Worm (Caenorhabditis elegans) whole organism, L3 larva: ENCODE data around the gene smc-3.

Experiments used
- R02D3.7 ChIP-seq: fragments of 150-350 bp; optimal IDR thresholded peaks from 2 replicates; lab custom pipeline; 2014; ENCODE audit warnings: missing biosample characterization, missing genetic modification characterization
- ZK546.5 ChIP-seq: sonication (generic microtip); optimal IDR thresholded peaks from 2 replicates; lab custom pipeline; 2017; ENCODE audit warnings: missing biosample characterization, missing genetic modification characterization
- aly-2 ChIP-seq: fragments of 150-350 bp; optimal IDR thresholded peaks from 2 replicates; lab custom pipeline; 2014; ENCODE audit warnings: missing biosample characterization, missing genetic modification characterization
- ama-1 ChIP-seq: fragments of 150-350 bp; optimal IDR thresholded peaks from 2 replicates; lab custom pipeline; 2018
- ceh-16 ChIP-seq: sonication (generic microtip); optimal IDR thresholded peaks from 2 replicates; lab custom pipeline; 2017; ENCODE audit warnings: missing biosample characterization, missing genetic modification characterization
- ceh-28 ChIP-seq: fragments of 150-350 bp; optimal IDR thresholded peaks from 2 replicates; lab custom pipeline; 2014; ENCODE audit warnings: missing biosample characterization, missing genetic modification reagents, missing genetic modification characterization
- ceh-82 ChIP-seq: fragments of 150-350 bp; optimal IDR thresholded peaks from 2 replicates; lab custom pipeline; 2014; ENCODE audit warnings: missing biosample characterization, missing genetic modification characterization
- ceh-9 ChIP-seq: sonication (generic microtip); optimal IDR thresholded peaks from 2 replicates; lab custom pipeline; 2018; ENCODE audit warnings: missing biosample characterization, missing genetic modification characterization
- daf-12 ChIP-seq: fragments of 150-350 bp; optimal IDR thresholded peaks from 2 replicates; lab custom pipeline; 2014; ENCODE audit warnings: missing biosample characterization, missing genetic modification reagents, missing genetic modification characterization
- egl-27 ChIP-seq: sonication (generic microtip); optimal IDR thresholded peaks from 4 replicates; lab custom pipeline; 2017; ENCODE audit warnings: missing biosample characterization, missing genetic modification reagents, missing genetic modification characterization
- egl-5 ChIP-seq: fragments of 150-350 bp; optimal IDR thresholded peaks from 2 replicates; lab custom pipeline; 2017; ENCODE audit warnings: missing biosample characterization, missing genetic modification reagents, missing genetic modification characterization, inconsistent platforms
- elt-1 ChIP-seq: fragments of 150-350 bp; optimal IDR thresholded peaks from 2 replicates; lab custom pipeline; 2014; ENCODE audit warnings: missing biosample characterization, missing genetic modification characterization
- elt-2 ChIP-seq: sonication (generic microtip); optimal IDR thresholded peaks from 2 replicates; lab custom pipeline; 2016; ENCODE audit warnings: missing genetic modification reagents, mild to moderate bottlenecking, missing genetic modification characterization, missing compliant biosample characterization
- elt-3 ChIP-seq, 3 experiments: fragments of 150-350 bp in 1 of 3; sonication (generic microtip) in 2 of 3; optimal IDR thresholded peaks; 2 replicates in 2 of 3; 4 replicates in 1 of 3; lab custom pipeline; 2014 to 2017; ENCODE audit warnings: missing biosample characterization in 3 of 3, missing genetic modification characterization in 3 of 3
- eor-1 ChIP-seq, 2 experiments: fragments of 150-350 bp; optimal IDR thresholded peaks; 2 replicates each; lab custom pipeline; 2014 to 2018; ENCODE audit warnings: missing biosample characterization in 2 of 2, missing genetic modification characterization in 2 of 2
- fkh-10 ChIP-seq: sonication (generic microtip); optimal IDR thresholded peaks from 2 replicates; lab custom pipeline; 2017; ENCODE audit warnings: missing biosample characterization, missing genetic modification reagents, missing genetic modification characterization
- fkh-2 ChIP-seq: fragments of 150-350 bp; optimal IDR thresholded peaks from 2 replicates; lab custom pipeline; 2014; ENCODE audit warnings: missing biosample characterization, missing genetic modification reagents, missing genetic modification characterization
- fos-1 ChIP-seq: fragments of 150-350 bp; optimal IDR thresholded peaks from 2 replicates; lab custom pipeline; 2014; ENCODE audit warnings: missing biosample characterization, missing genetic modification characterization
- hmg-11 ChIP-seq: sonication (generic microtip); optimal IDR thresholded peaks from 2 replicates; lab custom pipeline; 2016; ENCODE audit warnings: missing genetic modification characterization, missing compliant biosample characterization
- jun-1 ChIP-seq: fragments of 150-350 bp; optimal IDR thresholded peaks from 2 replicates; lab custom pipeline; 2014; ENCODE audit warnings: missing biosample characterization, missing genetic modification reagents, missing genetic modification characterization
- lin-15B ChIP-seq: fragments of 150-350 bp; optimal IDR thresholded peaks from 2 replicates; lab custom pipeline; 2014; ENCODE audit warnings: missing biosample characterization, missing genetic modification characterization
- lin-39 ChIP-seq: fragments of 150-350 bp; optimal IDR thresholded peaks from 2 replicates; lab custom pipeline; 2018; ENCODE audit warnings: missing biosample characterization, missing genetic modification reagents, missing genetic modification characterization
- lsy-12 ChIP-seq: sonication (generic microtip); optimal IDR thresholded peaks from 2 replicates; lab custom pipeline; 2016; ENCODE audit warnings: mild to moderate bottlenecking, missing genetic modification characterization, missing compliant biosample characterization
- mdl-1 ChIP-seq: fragments of 150-350 bp; optimal IDR thresholded peaks from 2 replicates; lab custom pipeline; 2014; ENCODE audit warnings: missing biosample characterization, missing genetic modification characterization
- mml-1 ChIP-seq: fragments of 150-350 bp; sonication (generic microtip); optimal IDR thresholded peaks from 3 replicates; lab custom pipeline; 2014; ENCODE audit warnings: missing biosample characterization, missing genetic modification characterization
- nfya-1 ChIP-seq: sonication (generic microtip); optimal IDR thresholded peaks from 2 replicates; lab custom pipeline; 2017; ENCODE audit warnings: missing genetic modification characterization, mild to moderate bottlenecking, missing compliant biosample characterization, antibody characterized with exemption, moderate library complexity; ENCODE audit not compliant: insufficient read depth
- nhr-11 ChIP-seq: fragments of 150-350 bp; optimal IDR thresholded peaks from 2 replicates; lab custom pipeline; 2014; ENCODE audit warnings: missing biosample characterization, missing genetic modification characterization
- nhr-12 ChIP-seq: fragments of 150-350 bp; optimal IDR thresholded peaks from 2 replicates; lab custom pipeline; 2014; ENCODE audit warnings: missing biosample characterization, missing genetic modification characterization
- nhr-23 ChIP-seq: fragments of 150-350 bp; optimal IDR thresholded peaks from 2 replicates; lab custom pipeline; 2014; ENCODE audit warnings: missing biosample characterization, missing genetic modification reagents, missing genetic modification characterization
- nhr-237 ChIP-seq: fragments of 150-350 bp; optimal IDR thresholded peaks from 2 replicates; lab custom pipeline; 2014; ENCODE audit warnings: missing biosample characterization, missing genetic modification characterization
- nhr-25 ChIP-seq: sonication (generic microtip); optimal IDR thresholded peaks from 2 replicates; lab custom pipeline; 2017; ENCODE audit warnings: missing biosample characterization, missing genetic modification characterization
- nhr-28 ChIP-seq: fragments of 150-350 bp; optimal IDR thresholded peaks from 2 replicates; lab custom pipeline; 2014; ENCODE audit warnings: missing biosample characterization, missing genetic modification characterization
- nhr-43 ChIP-seq: sonication (generic microtip); optimal IDR thresholded peaks from 2 replicates; lab custom pipeline; 2016; ENCODE audit warnings: mild to moderate bottlenecking, missing genetic modification characterization, missing compliant biosample characterization; ENCODE audit not compliant: poor library complexity, severe bottlenecking
- nhr-67 ChIP-seq: fragments of 150-350 bp; optimal IDR thresholded peaks from 2 replicates; lab custom pipeline; 2014; ENCODE audit warnings: missing biosample characterization, missing genetic modification characterization
- nhr-76 ChIP-seq: fragments of 150-350 bp; sonication (generic microtip); optimal IDR thresholded peaks from 5 replicates; lab custom pipeline; 2014; ENCODE audit warnings: missing biosample characterization, missing genetic modification characterization
- nhr-77 ChIP-seq: fragments of 150-350 bp; optimal IDR thresholded peaks from 2 replicates; lab custom pipeline; 2014; ENCODE audit warnings: missing biosample characterization, missing genetic modification characterization
- pha-4 ChIP-seq: fragments of 150-350 bp; optimal IDR thresholded peaks from 2 replicates; lab custom pipeline; 2014; ENCODE audit warnings: missing biosample characterization, missing genetic modification reagents, missing genetic modification characterization
- pqm-1 ChIP-seq: fragments of 150-350 bp; optimal IDR thresholded peaks from 2 replicates; lab custom pipeline; 2017; ENCODE audit warnings: missing biosample characterization, missing genetic modification characterization, inconsistent platforms
- sea-2 ChIP-seq: fragments of 150-350 bp; sonication (generic microtip); optimal IDR thresholded peaks from 4 replicates; lab custom pipeline; 2014; ENCODE audit warnings: missing biosample characterization, missing genetic modification reagents, missing genetic modification characterization
- skn-1 ChIP-seq: fragments of 150-350 bp; optimal IDR thresholded peaks from 2 replicates; lab custom pipeline; 2014; ENCODE audit warnings: missing biosample characterization, missing genetic modification characterization
- snpc-4 ChIP-seq: fragments of 150-350 bp; optimal IDR thresholded peaks from 2 replicates; lab custom pipeline; 2014; ENCODE audit warnings: missing biosample characterization, missing genetic modification characterization
- tbx-2 ChIP-seq: sonication (generic microtip); optimal IDR thresholded peaks from 2 replicates; lab custom pipeline; 2016; ENCODE audit warnings: mild to moderate bottlenecking, missing genetic modification characterization, missing compliant biosample characterization
- unc-39 ChIP-seq: sonication (generic microtip); optimal IDR thresholded peaks from 4 replicates; lab custom pipeline; 2017; ENCODE audit warnings: missing biosample characterization, missing genetic modification characterization
- unc-62 ChIP-seq: fragments of 150-350 bp; sonication (generic microtip); optimal IDR thresholded peaks from 4 replicates; lab custom pipeline; 2014; ENCODE audit warnings: missing biosample characterization, missing genetic modification reagents, missing genetic modification characterization
- zag-1 ChIP-seq: fragments of 150-350 bp; optimal IDR thresholded peaks from 2 replicates; lab custom pipeline; 2014; ENCODE audit warnings: missing biosample characterization, missing genetic modification characterization
- ztf-11 ChIP-seq: fragments of 150-350 bp; optimal IDR thresholded peaks from 2 replicates; lab custom pipeline; 2014; ENCODE audit warnings: missing biosample characterization, missing genetic modification characterization
- ztf-4 ChIP-seq: fragments of 150-350 bp; optimal IDR thresholded peaks from 2 replicates; lab custom pipeline; 2014; ENCODE audit warnings: missing biosample characterization, missing genetic modification characterization

The smc-3 gene

DNA sequence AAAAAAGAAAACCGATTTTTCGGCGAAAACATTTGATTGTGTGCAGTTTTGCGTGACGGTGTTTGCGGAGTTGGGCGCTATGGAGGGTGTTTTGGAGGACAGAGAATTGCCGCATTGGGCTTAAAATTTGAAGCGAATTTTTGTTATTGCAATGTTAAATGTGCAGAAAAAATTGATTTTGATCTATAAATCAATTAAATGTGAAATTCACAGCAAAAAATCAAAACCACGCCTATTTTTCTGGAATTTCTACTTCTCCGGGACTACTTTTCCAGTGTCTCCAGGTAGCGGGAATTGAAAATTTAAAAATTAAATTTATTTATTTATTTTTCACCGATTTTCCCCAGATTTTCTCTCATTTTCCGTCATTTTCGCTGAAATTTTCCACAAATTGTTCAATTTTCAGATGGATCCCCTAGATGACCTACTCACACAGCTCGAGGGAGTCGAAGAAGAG is 26.5 kb downstream of the smc-3 start, which contains the start of gene mcm-10:
TSS of gene mcm-10 (plus strand) at position 407 of the 457 bp plus-strand sequence.
- TF ChIP-seq egl-5 (tag; lab: Kevin White, UChicago) (peak; percentile 20), R02D3.7 (peak; percentile 18), nhr-237 (tag; lab: Kevin White, UChicago) (no peak), nhr-11 (tag; lab: Kevin White, UChicago) (no peak), tbx-2 (no peak), nfya-1 (tag; lab: Kevin White, UChicago) (peak; percentile 67), elt-1 (tag; lab: Kevin White, UChicago) (no peak), fkh-2 (no peak), pha-4 (peak; percentile 23), zag-1 (tag; lab: Kevin White, UChicago) (no peak), lin-39 (tag; lab: Kevin White, UChicago) (peak; percentile 43), skn-1 (peak; percentile 36), nhr-12 (tag; lab: Kevin White, UChicago) (no peak), nhr-77 (tag; lab: Kevin White, UChicago) (no peak), aly-2 (tag; lab: Kevin White, UChicago) (no peak), unc-39 (tag; lab: Kevin White, UChicago) (no peak), nhr-25 (peak; percentile 46), ama-1 (lab: Kevin White, UChicago) (peak; percentile 11), nhr-76 (tag; lab: Kevin White, UChicago) (no peak), nhr-67 (tag; lab: Kevin White, UChicago) (no peak), daf-12 (tag; lab: Kevin White, UChicago) (no peak), elt-3 (tag; optimal IDR thresholded peaks at IDR 0.05; lab: Kevin White, UChicago) (no peak), nhr-28 (no peak), fos-1 (no peak), nhr-23 (peak; percentile 39), egl-27 (tag; lab: Kevin White, UChicago) (no peak), ZK546.5 (tag; lab: Kevin White, UChicago) (no peak), ceh-16 (no peak), pqm-1 (peak; percentile 12), eor-1 (tag; optimal IDR thresholded peaks at IDR 0.05; lab: Kevin White, UChicago) (no peak), ceh-9 (tag; lab: Kevin White, UChicago) (no peak), ceh-82 (tag; lab: Kevin White, UChicago) (no peak), fkh-10 (peak; percentile 45), jun-1 (tag; lab: Kevin White, UChicago) (peak; percentile 63), ceh-28 (tag; lab: Kevin White, UChicago) (peak; percentile 35), mml-1 (tag; lab: Kevin White, UChicago) (no peak), lsy-12 (tag; lab: Kevin White, UChicago) (no peak), ztf-11 (no peak), sea-2 (no peak), snpc-4 (tag; lab: Kevin White, UChicago) (no peak), mdl-1 (no peak), ztf-4 (no peak), hmg-11 (tag; lab: Kevin White, UChicago) (peak; percentile 83), elt-2 (tag; lab: Kevin White, UChicago) (peak; percentile 38), unc-62 (GFP tag; lab: Kevin White, UChicago) (no peak), nhr-43 (tag; lab: Kevin White, UChicago) (no peak), lin-15B (tag; lab: Kevin White, UChicago) (peak; percentile 72)

DNA sequence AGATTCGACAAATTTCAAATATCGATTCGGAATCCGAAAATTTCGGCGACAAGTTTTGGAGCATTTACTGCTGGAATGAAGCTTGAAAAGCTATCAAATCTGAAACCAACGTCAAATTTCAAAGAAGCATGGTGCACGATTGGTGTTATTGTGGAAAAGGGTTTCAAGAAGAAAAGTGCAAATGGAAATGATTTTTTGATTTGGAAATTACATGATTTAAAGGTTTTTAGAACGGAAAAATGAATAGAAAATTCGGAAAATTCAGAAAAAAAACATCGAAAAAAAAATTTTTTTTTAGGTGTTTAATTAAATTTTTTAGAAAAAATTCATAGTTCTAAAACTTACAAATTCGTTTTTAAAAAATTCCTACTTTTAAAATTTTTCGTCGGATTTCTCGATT is 27.4 kb downstream of the smc-3 start, which contains the start of gene teg-1:
TSS of gene teg-1 (minus strand) at position 101 of the 400 bp plus-strand sequence.
- no peak for TF ChIP-seq lin-39 (tag; lab: Kevin White, UChicago)
- no peak for TF ChIP-seq unc-39 (tag; lab: Kevin White, UChicago)
- no peak for TF ChIP-seq ceh-16
- TF ChIP-seq zag-1 (tag; lab: Kevin White, UChicago): no peak
- no peak for TF ChIP-seq ZK546.5 (tag; lab: Kevin White, UChicago)
- TF ChIP-seq nhr-11 (tag; lab: Kevin White, UChicago): no peak
- TF ChIP-seq nhr-25: no peak
- TF ChIP-seq ceh-82 (tag; lab: Kevin White, UChicago): no peak
- no peak for TF ChIP-seq nhr-77 (tag; lab: Kevin White, UChicago)
- TF ChIP-seq, all 47 proteins: peak for 0
